Worm (Caenorhabditis elegans) whole organism, early embryonic: ENCODE results near the gene K07C11.10.

Experiments used
- F13C5.2 ChIP-seq: sonication (generic microtip); optimal IDR thresholded peaks from 2 replicates; lab custom pipeline; 2017; ENCODE audit warnings: mild to moderate bottlenecking, missing genetic modification characterization, inconsistent platforms, missing compliant biosample characterization
- aly-1 ChIP-seq: sonication (generic microtip); optimal IDR thresholded peaks from 2 replicates; lab custom pipeline; 2016; ENCODE audit warnings: missing genetic modification characterization, missing compliant biosample characterization
- ama-1 ChIP-seq: fragments of 150-350 bp; optimal IDR thresholded peaks from 2 replicates; lab custom pipeline; 2014
- ets-7 ChIP-seq: sonication (generic microtip); optimal IDR thresholded peaks from 2 replicates; lab custom pipeline; 2016; ENCODE audit warnings: missing genotype, missing genetic modification characterization, missing compliant biosample characterization

DNA sequence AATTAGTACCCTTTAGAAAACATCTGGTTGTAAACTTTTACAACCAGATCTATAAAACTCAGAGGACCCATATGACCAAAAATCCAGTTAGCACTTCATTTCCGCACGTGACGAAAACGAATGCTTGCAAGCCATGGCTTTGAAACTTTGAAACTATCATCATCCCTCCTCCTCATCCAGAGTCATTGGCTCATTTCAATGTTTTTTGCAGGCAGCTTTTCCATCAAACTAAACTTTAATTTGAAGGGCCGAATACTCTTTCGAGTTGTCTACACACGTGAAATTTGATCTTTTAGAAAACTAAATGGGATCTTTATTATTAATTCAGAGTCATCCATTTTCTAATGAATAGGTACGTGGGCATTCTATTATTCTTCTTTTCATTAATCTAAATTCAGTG is 35.5 kb upstream of the K07C11.10 start:
- TF ChIP-seq ama-1 (lab: Kevin White, UChicago): no peak
- TF ChIP-seq F13C5.2 (tag; lab: Kevin White, UChicago): no peak
- TF ChIP-seq aly-1: no peak
- no peak for TF ChIP-seq ets-7
